Worm (Caenorhabditis elegans) whole organism, dauer: ENCODE measurements around the gene Y57A10A.8.
"Not testable (repeated sequence)": the region's sequence is repeated elsewhere in the genome, so short reads cannot be mapped to it uniquely, and the experiment has no call there.

ENCODE experiments used
- unc-62 ChIP-seq: sonication (generic microtip); optimal IDR thresholded peaks from 2 replicates; lab custom pipeline; 2017; ENCODE audit warnings: missing biosample characterization, missing genetic modification reagents, missing genetic modification characterization

Y57A10A.8 gene

DNA sequence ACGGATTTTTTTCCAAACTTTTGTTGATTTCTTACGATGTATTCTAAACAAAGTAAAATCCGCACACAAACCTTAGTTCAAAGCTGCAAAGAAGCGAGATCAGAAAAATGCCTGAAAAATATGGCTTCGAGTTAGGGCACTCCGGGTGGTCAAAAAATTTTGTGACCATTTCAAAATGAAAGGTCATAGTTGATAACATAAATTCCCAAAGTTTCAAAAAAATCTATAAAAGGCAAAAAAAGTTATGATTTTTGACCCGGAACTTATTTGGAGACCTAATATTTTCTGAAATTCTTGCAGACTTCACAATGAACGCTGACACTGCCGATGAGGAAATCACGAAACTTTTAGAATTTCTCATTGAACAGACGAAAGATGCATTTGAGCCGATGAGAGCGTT, at the start of gene Y57A10A.8:
Gene Y57A10A.8, plus strand, starts transcription at position 301 of the 400 bp plus-strand sequence.
- TF ChIP-seq unc-62 (GFP tag; lab: Kevin White, UChicago) = not testable (repeated sequence)

DNA sequence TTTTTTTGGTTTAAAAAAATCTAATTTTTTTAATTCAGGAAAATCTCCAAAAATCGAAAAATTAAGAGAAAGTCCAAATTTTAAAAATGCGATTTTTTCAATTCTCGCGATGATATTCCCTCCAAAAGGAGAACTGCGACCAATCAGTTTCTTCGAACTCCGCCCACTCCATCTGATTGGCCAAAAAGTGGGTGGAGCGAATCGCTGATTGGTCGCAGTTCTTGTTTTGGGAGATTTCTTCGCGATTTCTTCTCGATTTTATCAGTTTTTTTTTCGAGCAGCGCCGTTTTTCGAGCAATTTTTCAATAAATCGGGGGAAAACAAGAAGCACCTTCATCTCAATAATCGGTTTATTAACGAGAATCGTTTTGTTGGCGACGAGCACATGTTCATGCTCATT, 34.2 kb upstream of the Y57A10A.8 start:
- no peak for TF ChIP-seq unc-62 (GFP tag; lab: Kevin White, UChicago)

- no peak for TF ChIP-seq unc-62 (GFP tag; lab: Kevin White, UChicago)
Observed at ce11 chrII:12130868-12131267, 33.8 kb upstream of the Y57A10A.8 start, which contains the start of gene set-24. set-24 (minus strand) TSS chrII:12130968.

ce11 chrII:12137983-12138382, 26.7 kb upstream of the Y57A10A.8 start:
- TF ChIP-seq unc-62 (GFP tag; lab: Kevin White, UChicago) = no peak

DNA sequence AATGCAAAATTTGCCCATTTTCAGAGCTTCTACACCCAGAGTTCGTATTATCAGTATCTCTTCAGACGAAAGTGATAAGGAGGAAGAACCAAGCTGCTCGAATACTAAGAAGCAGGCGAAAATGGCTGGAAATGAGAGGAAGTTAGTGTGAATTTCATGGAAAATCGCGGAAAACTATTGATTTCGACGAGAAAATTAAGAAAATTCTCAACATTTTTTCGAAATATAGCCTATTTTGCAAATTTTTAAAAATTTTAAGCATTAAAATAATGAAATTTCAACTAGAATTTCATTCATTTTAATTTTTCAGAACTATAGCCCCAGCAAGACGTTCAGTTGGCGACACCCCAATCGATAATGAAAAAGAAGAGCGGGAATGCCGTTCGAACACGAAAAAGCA, 21.1 kb upstream of the Y57A10A.8 start:
- no peak for TF ChIP-seq unc-62 (GFP tag; lab: Kevin White, UChicago)

ce11 chrII:12147331-12147730, 17.3 kb upstream of the Y57A10A.8 start, which contains the start of gene Y57A10A.2:
Y57A10A.2 (plus strand) TSS chrII:12147631.
- TF ChIP-seq unc-62 (GFP tag; lab: Kevin White, UChicago) = no peak

ce11 chrII:12150227-12150626, 14.4 kb upstream of the Y57A10A.8 start:
- TF ChIP-seq unc-62 (GFP tag; lab: Kevin White, UChicago) = no peak

DNA sequence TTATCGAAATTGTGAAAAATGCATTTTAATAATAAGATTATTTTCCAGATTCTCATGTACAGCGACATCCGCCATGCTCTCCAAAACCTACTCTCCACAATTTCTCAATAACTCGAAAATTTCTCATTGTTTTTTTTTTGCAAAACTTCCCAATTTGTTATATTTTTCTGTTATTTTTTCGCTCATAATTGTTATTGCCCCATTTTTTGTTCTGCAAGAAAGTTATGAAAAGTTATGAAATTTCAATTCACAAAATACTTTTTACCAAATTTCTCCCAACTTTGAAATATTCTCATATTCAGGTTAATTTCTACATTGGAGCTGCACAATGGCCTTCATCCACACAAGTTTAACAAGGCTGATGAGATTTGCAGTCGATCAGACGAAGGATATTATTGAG, 13.0 kb upstream of the Y57A10A.8 start, which contains the start of gene Y57A10A.4:
Gene Y57A10A.4, plus strand, starts transcription at position 301 of the 400 bp plus-strand sequence.
- not testable (repeated sequence) for TF ChIP-seq unc-62 (GFP tag; lab: Kevin White, UChicago)

- TF ChIP-seq unc-62 (GFP tag; lab: Kevin White, UChicago) = not testable (repeated sequence)
Observed at ce11 chrII:12154186-12154585, 10.5 kb upstream of the Y57A10A.8 start, which contains the start of gene Y57A10A.5. Y57A10A.5 (plus strand) TSS chrII:12154486.

ce11 chrII:12162997-12163396, 1.6 kb upstream of the Y57A10A.8 start:
- no peak for TF ChIP-seq unc-62 (GFP tag; lab: Kevin White, UChicago)

DNA sequence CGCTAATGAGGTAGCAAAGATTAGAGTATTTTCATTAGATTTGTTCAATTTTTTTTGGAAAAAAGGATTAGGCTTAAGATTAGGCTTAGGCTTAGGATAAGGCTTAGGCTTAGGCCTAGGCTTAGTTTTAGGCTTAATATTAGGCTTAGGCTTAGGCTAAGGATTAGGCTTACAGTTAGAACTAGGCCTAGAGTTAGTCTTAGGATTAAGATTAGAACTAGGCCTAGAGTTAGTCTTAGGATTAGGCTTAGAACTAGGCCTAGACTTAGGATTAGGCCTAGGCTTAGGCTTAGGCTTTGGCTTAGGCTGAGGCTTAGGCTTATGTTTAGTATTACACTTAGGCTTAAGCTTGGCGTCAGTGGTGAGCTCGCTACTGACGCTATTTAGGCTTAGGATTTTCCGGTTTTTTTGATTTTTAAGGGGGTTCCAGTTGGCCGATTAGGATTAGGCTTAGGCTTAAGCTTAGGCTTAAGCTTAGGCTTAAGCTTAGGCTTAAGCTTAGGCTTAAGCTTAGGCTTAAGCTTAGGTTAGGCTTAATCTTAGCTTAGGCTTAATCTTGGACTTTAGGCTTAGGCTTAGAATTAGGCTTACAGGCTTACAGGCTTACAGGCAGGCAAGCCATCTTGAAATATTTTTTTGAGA, 5.0 kb downstream of the Y57A10A.8 start:
- no peak for TF ChIP-seq unc-62 (GFP tag; lab: Kevin White, UChicago)

ce11 chrII:12172273-12172672, 7.6 kb downstream of the Y57A10A.8 start, which contains the start of gene rol-1:
rol-1 (plus strand) TSS chrII:12172573.
- no peak for TF ChIP-seq unc-62 (GFP tag; lab: Kevin White, UChicago)

ce11 chrII:12175398-12175797, 10.8 kb downstream of the Y57A10A.8 start:
- TF ChIP-seq unc-62 (GFP tag; lab: Kevin White, UChicago) = no peak

DNA sequence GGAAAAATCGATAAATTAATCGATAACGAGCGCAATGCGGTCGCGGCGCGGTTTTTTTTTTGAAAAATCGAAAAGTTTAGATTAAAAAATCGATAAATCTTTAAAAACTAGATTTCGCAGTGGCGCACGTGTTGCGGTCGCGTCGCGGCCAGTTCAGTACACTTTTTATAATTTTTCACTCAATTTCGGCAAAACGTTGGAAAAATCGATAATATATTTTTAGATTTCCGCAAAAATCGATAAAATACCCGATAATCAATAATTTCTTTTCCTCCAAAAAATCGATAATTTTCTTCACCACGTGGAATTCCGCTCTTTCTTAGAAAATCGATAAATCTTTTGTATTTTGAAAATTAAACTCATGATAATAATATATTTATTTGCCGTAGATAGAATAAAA, 11.9 kb downstream of the Y57A10A.8 start:
- TF ChIP-seq unc-62 (GFP tag; lab: Kevin White, UChicago) = no peak

- no peak for TF ChIP-seq unc-62 (GFP tag; lab: Kevin White, UChicago)
Observed at ce11 chrII:12184857-12185256, 20.2 kb downstream of the Y57A10A.8 start, which contains the start of gene Y57A10A.13. Y57A10A.13 (minus strand) TSS chrII:12184902.

DNA sequence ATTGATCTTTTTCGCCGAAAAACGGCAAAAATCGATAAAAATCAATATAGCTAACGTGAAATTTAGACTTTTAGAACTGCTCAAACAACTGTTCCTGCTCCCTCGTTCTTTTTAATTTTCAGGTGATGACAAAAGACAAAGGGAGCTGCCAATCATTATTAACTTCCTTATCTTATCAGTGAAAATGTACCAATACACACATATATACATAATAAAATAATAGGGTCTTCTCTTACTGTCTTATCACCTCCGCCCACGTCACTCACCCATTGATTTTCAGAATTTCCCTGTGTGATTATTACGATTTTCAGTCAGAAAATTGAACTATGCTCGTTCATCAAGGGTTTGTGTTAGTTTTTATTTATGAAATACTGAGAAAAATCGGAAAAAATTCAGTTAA, 21.1 kb downstream of the Y57A10A.8 start, which contains the start of gene Y57A10A.14:
Gene Y57A10A.14, plus strand, starts transcription at position 228 of the 400 bp plus-strand sequence.
- TF ChIP-seq unc-62 (GFP tag; lab: Kevin White, UChicago) = no peak

- no peak for TF ChIP-seq unc-62 (GFP tag; lab: Kevin White, UChicago)
Observed at ce11 chrII:12186726-12187125, 22.1 kb downstream of the Y57A10A.8 start.
